Fruit fly (Drosophila melanogaster) whole organism, embryonic: ENCODE measurements around the gene prt.
A peak's percentile ranks its signal among the peaks of the same experiment; 100 is the strongest.

Experiments used
- ATbp ChIP-seq: fragments of 200-800 bp; sonication (Bioruptor generic); optimal IDR thresholded peaks from 2 replicates; lab custom pipeline; 2017; ENCODE audit warnings: missing biosample characterization, mild to moderate bottlenecking, missing genetic modification characterization, missing genetic modification reagents
- CG10321 ChIP-seq: fragments of 200-800 bp; sonication (Bioruptor generic); IDR thresholded peaks from 2 replicates; pipeline ENCODE4 v1.3.6; 2022; ENCODE audit warnings: missing biosample characterization, missing genetic modification characterization
- CG10431 ChIP-seq: fragments of 200-800 bp; sonication (Bioruptor generic); optimal IDR thresholded peaks from 3 replicates; lab custom pipeline; 2018; ENCODE audit warnings: missing biosample characterization, mild to moderate bottlenecking, missing genetic modification characterization
- CG11398 ChIP-seq: fragments of 200-800 bp; sonication (Bioruptor generic); optimal IDR thresholded peaks from 2 replicates; lab custom pipeline; 2016; ENCODE audit warnings: missing biosample characterization, missing genetic modification characterization
- CG12104 ChIP-seq: fragments of 200-800 bp; sonication (Bioruptor generic); optimal IDR thresholded peaks from 3 replicates; lab custom pipeline; 2016; ENCODE audit warnings: missing biosample characterization, missing genetic modification characterization
- CG12299 ChIP-seq: fragments of 200-800 bp; sonication (Bioruptor generic); optimal IDR thresholded peaks from 2 replicates; lab custom pipeline; 2018; ENCODE audit warnings: missing biosample characterization, mild to moderate bottlenecking, missing genetic modification characterization
- CG12744 ChIP-seq: fragments of 200-800 bp; sonication (Bioruptor generic); optimal IDR thresholded peaks from 2 replicates; lab custom pipeline; 2016; ENCODE audit warnings: missing biosample characterization, missing genetic modification characterization
- CG13894 ChIP-seq: fragments of 200-800 bp; sonication (Bioruptor generic); optimal IDR thresholded peaks from 3 replicates; lab custom pipeline; 2018; ENCODE audit warnings: missing biosample characterization, mild to moderate bottlenecking, missing genetic modification characterization, moderate library complexity
- CG15479 ChIP-seq: fragments of 200-800 bp; sonication (Bioruptor generic); optimal IDR thresholded peaks from 3 replicates; lab custom pipeline; 2019; ENCODE audit warnings: missing biosample characterization, mild to moderate bottlenecking, missing genetic modification characterization, moderate library complexity
- CG17359 ChIP-seq: fragments of 200-800 bp; sonication (Bioruptor generic); optimal IDR thresholded peaks from 3 replicates; lab custom pipeline; 2018; ENCODE audit warnings: missing biosample characterization, mild to moderate bottlenecking, missing genetic modification characterization, moderate library complexity
- CG17361 ChIP-seq: fragments of 200-800 bp; sonication (Bioruptor generic); IDR thresholded peaks from 3 replicates; pipeline ENCODE4 v1.3.6; 2022; ENCODE audit warnings: missing biosample characterization, missing genetic modification characterization
- CG33557 ChIP-seq: fragments of 200-800 bp; sonication (Bioruptor generic); optimal IDR thresholded peaks from 2 replicates; lab custom pipeline; 2019; ENCODE audit warnings: missing biosample characterization, mild to moderate bottlenecking, missing genetic modification characterization, moderate library complexity
- CG42726 ChIP-seq: fragments of 200-800 bp; sonication (Bioruptor generic); IDR thresholded peaks from 2 replicates; pipeline ENCODE4 v1.3.6; 2022; ENCODE audit warnings: missing biosample characterization, missing genetic modification characterization; ENCODE audit not compliant: partially characterized antibody
- CG4360 ChIP-seq: fragments of 200-800 bp; sonication (Bioruptor generic); IDR thresholded peaks from 2 replicates; pipeline ENCODE4 v1.3.6; 2022; ENCODE audit warnings: missing biosample characterization, missing genetic modification characterization
- CG5953 ChIP-seq: fragments of 200-800 bp; sonication (Bioruptor generic); IDR thresholded peaks from 2 replicates; pipeline ENCODE4 v1.3.6; 2022; ENCODE audit warnings: missing biosample characterization, missing genetic modification characterization
- CG6175 ChIP-seq: fragments of 200-800 bp; sonication (Bioruptor generic); IDR thresholded peaks from 3 replicates; pipeline ENCODE4 v1.3.6; 2022; ENCODE audit warnings: missing biosample characterization, missing genetic modification characterization
- CG6791 ChIP-seq: fragments of 200-800 bp; sonication (Bioruptor generic); IDR thresholded peaks from 3 replicates; pipeline ENCODE4 v1.3.6; 2022; ENCODE audit warnings: missing biosample characterization, missing genetic modification characterization; ENCODE audit not compliant: partially characterized antibody
- CG7271 ChIP-seq: fragments of 200-800 bp; sonication (Bioruptor generic); optimal IDR thresholded peaks from 2 replicates; lab custom pipeline; 2018; ENCODE audit warnings: missing biosample characterization, mild to moderate bottlenecking, missing genetic modification characterization, moderate library complexity
- CG7839 ChIP-seq: fragments of 200-800 bp; sonication (Bioruptor generic); optimal IDR thresholded peaks from 3 replicates; lab custom pipeline; 2018; ENCODE audit warnings: missing biosample characterization, mild to moderate bottlenecking, missing genetic modification characterization, moderate library complexity
- CG8089 ChIP-seq: fragments of 200-800 bp; sonication (Bioruptor generic); optimal IDR thresholded peaks from 3 replicates; lab custom pipeline; 2016; ENCODE audit warnings: missing biosample characterization, missing genetic modification characterization
- CG8359 ChIP-seq: fragments of 200-800 bp; sonication (Bioruptor generic); optimal IDR thresholded peaks from 2 replicates; lab custom pipeline; 2017; ENCODE audit warnings: missing biosample characterization, mild to moderate bottlenecking, missing genetic modification characterization, borderline replicate concordance
- CG9437 ChIP-seq: fragments of 200-800 bp; sonication (Bioruptor generic); optimal IDR thresholded peaks from 2 replicates; lab custom pipeline; 2018; ENCODE audit warnings: missing biosample characterization, mild to moderate bottlenecking, missing genetic modification characterization
- CG9727 ChIP-seq: fragments of 200-800 bp; sonication (Bioruptor generic); optimal IDR thresholded peaks from 3 replicates; lab custom pipeline; 2017; ENCODE audit warnings: missing biosample characterization, mild to moderate bottlenecking, missing genetic modification characterization
- Dbx ChIP-seq: fragments of 200-800 bp; sonication (Bioruptor generic); IDR thresholded peaks from 3 replicates; pipeline ENCODE4 v1.3.6; 2022; ENCODE audit warnings: missing biosample characterization, missing genetic modification characterization
- HLH4C ChIP-seq: fragments of 200-800 bp; sonication (Bioruptor generic); IDR thresholded peaks from 3 replicates; pipeline ENCODE4 v1.3.6; 2022; ENCODE audit warnings: missing biosample characterization, missing genetic modification characterization; ENCODE audit not compliant: partially characterized antibody
- HLH54F ChIP-seq: fragments of 200-800 bp; sonication (Bioruptor generic); optimal IDR thresholded peaks from 3 replicates; lab custom pipeline; 2016; ENCODE audit warnings: missing biosample characterization, missing genetic modification characterization
- Lhr ChIP-seq: fragments of 200-800 bp; sonication (Bioruptor generic); optimal IDR thresholded peaks from 3 replicates; lab custom pipeline; 2017; ENCODE audit warnings: mild to moderate bottlenecking, missing biosample characterization, missing genetic modification reagents, missing genetic modification characterization
- Med ChIP-seq: fragments of 200-800 bp; sonication (Bioruptor generic); peaks from one replicate; lab custom pipeline; 2016; ENCODE audit warnings: missing biosample characterization, missing genetic modification characterization, mild to moderate bottlenecking, inconsistent platforms, moderate library complexity
- NC2α ChIP-seq: fragments of 200-800 bp; sonication (Bioruptor generic); optimal IDR thresholded peaks from 2 replicates; lab custom pipeline; 2016; ENCODE audit warnings: missing biosample characterization, missing genetic modification characterization
- Opbp ChIP-seq: fragments of 200-800 bp; sonication (Bioruptor generic); IDR thresholded peaks from 3 replicates; pipeline ENCODE4 v1.3.6; 2022; ENCODE audit warnings: missing biosample characterization, missing genetic modification characterization; ENCODE audit not compliant: partially characterized antibody
- Tbp ChIP-seq: fragments of >200 bp; optimal IDR thresholded peaks from 2 replicates; lab custom pipeline; 2018; ENCODE audit warnings: missing biosample characterization, missing genetic modification characterization
- bsh ChIP-seq, 2 experiments: fragments of 200-800 bp; sonication (Bioruptor generic); optimal IDR thresholded peaks; 2 replicates each; lab custom pipeline; 2017 to 2018; ENCODE audit warnings: mild to moderate bottlenecking in 2 of 2, missing biosample characterization in 2 of 2, missing genetic modification characterization in 2 of 2, moderate library complexity in 1 of 2
- chinmo ChIP-seq: fragments of 200-800 bp; sonication (Bioruptor generic); IDR thresholded peaks from 4 replicates; pipeline ENCODE4 v1.3.6; 2022; ENCODE audit warnings: missing biosample characterization, missing genetic modification characterization; ENCODE audit not compliant: partially characterized antibody
- ci ChIP-seq: fragments of 200-800 bp; sonication (Bioruptor generic); IDR thresholded peaks from 3 replicates; pipeline ENCODE4 v1.3.6; 2022; ENCODE audit warnings: missing biosample characterization, missing genetic modification characterization
- cwo ChIP-seq: fragments of 200-800 bp; sonication (Bioruptor generic); optimal IDR thresholded peaks from 3 replicates; lab custom pipeline; 2017; ENCODE audit warnings: missing biosample characterization, missing genetic modification characterization, mild to moderate bottlenecking, moderate library complexity, missing genetic modification reagents
- emc ChIP-seq: fragments of 200-800 bp; sonication (Bioruptor generic); optimal IDR thresholded peaks from 2 replicates; lab custom pipeline; 2016; ENCODE audit warnings: missing biosample characterization, missing genetic modification characterization
- eve ChIP-seq, 2 experiments: fragments of >200 bp; optimal IDR thresholded peaks; 2 replicates each; lab custom pipeline; 2017; ENCODE audit warnings: missing biosample characterization in 2 of 2, missing genetic modification characterization in 2 of 2
- ewg ChIP-seq: fragments of 200-800 bp; sonication (Bioruptor generic); optimal IDR thresholded peaks from 3 replicates; lab custom pipeline; 2017; ENCODE audit warnings: mild to moderate bottlenecking, missing biosample characterization, missing genetic modification reagents, missing genetic modification characterization
- luna ChIP-seq: fragments of 200-800 bp; sonication (Bioruptor generic); optimal IDR thresholded peaks from 2 replicates; lab custom pipeline; 2016; ENCODE audit warnings: missing biosample characterization, missing genetic modification characterization
- nom ChIP-seq: fragments of 200-800 bp; sonication (Bioruptor generic); optimal IDR thresholded peaks from 2 replicates; lab custom pipeline; 2017; ENCODE audit warnings: missing biosample characterization, missing genetic modification characterization, mild to moderate bottlenecking, moderate library complexity, missing genetic modification reagents
- pnt ChIP-seq: fragments of 200-800 bp; sonication (Bioruptor generic); optimal IDR thresholded peaks from 3 replicates; lab custom pipeline; 2016; ENCODE audit warnings: missing biosample characterization, missing genetic modification characterization
- run ChIP-seq: fragments of 200-800 bp; sonication (Bioruptor generic); optimal IDR thresholded peaks from 3 replicates; lab custom pipeline; 2018; ENCODE audit warnings: missing biosample characterization, mild to moderate bottlenecking, missing genetic modification characterization
- shn ChIP-seq: fragments of 200-800 bp; sonication (Bioruptor generic); optimal IDR thresholded peaks from 3 replicates; lab custom pipeline; 2016; ENCODE audit warnings: missing biosample characterization, missing genetic modification characterization
- unpg ChIP-seq: fragments of 200-800 bp; sonication (Bioruptor generic); optimal IDR thresholded peaks from 3 replicates; lab custom pipeline; 2018; ENCODE audit warnings: missing biosample characterization, mild to moderate bottlenecking, missing genetic modification characterization, moderate library complexity
- wor ChIP-seq: fragments of 200-800 bp; sonication (Bioruptor generic); IDR thresholded peaks from 2 replicates; pipeline ENCODE4 v1.3.6; 2022; ENCODE audit warnings: missing biosample characterization, missing genetic modification characterization

prt gene

dm6 chr3R:23736365-23736764 lies 37.5 kb upstream of the prt start (continued):
- TF ChIP-seq CG4360 (GFP tag; lab: Robert Waterston, UW) (no peak), CG9727 (GFP tag; lab: Kevin White, UChicago) (no peak), NC2α (GFP tag; lab: Kevin White, UChicago) (no peak), CG7271 (tag; lab: Kevin White, UChicago) (no peak)

dm6 chr3R:23735648-23736047 lies 36.8 kb upstream of the prt start:
- TF ChIP-seq Opbp (GFP tag; lab: Robert Waterston, UW) (peak; percentile 36; the same call in 1 of the 3 replicates), CG42726 (GFP tag; lab: Robert Waterston, UW) (peak; percentile 33; the same call in 1 of the 2 replicates), CG6175 (0 out of 3 replicates have a peak, but pooled peaks have one; percentile 27), HLH4C (0 out of 3 replicates have a peak, but pooled peaks have one; percentile 20), cwo (GFP tag; lab: Kevin White, UChicago) (peak; percentile 4), CG11398 (GFP tag; lab: Kevin White, UChicago) (no peak), CG12299 (tag; lab: Kevin White, UChicago) (no peak), ewg (GFP tag; lab: Kevin White, UChicago) (peak; percentile 18), CG6791 (0 out of 3 replicates have a peak, but pooled peaks have one; percentile 21), ci (GFP tag; lab: Robert Waterston, UW) (0 out of 3 replicates have a peak, but pooled peaks have one; percentile 10), CG8359 (GFP tag; lab: Kevin White, UChicago) (peak; percentile 100), Tbp (GFP tag; lab: Kevin White, UChicago) (peak; percentile 21), CG15479 (GFP tag; lab: Kevin White, UChicago) (peak; percentile 46), CG13894 (tag; lab: Kevin White, UChicago) (no peak), CG12104 (GFP tag; lab: Kevin White, UChicago) (no peak), Med (GFP tag; lab: Kevin White, UChicago) (peak; percentile 46)

dm6 chr3R:23734573-23735404 lies 36.0 kb upstream of the prt start:
- TF ChIP-seq CG10321, result no peak
- TF ChIP-seq chinmo (GFP tag; lab: Robert Waterston, UW), result 0 out of 4 replicates have a peak, but pooled peaks have one; percentile 54
- peak; percentile 40 for TF ChIP-seq ATbp (GFP tag; lab: Kevin White, UChicago)
- no peak for TF ChIP-seq CG12744
- TF ChIP-seq luna (GFP tag; lab: Kevin White, UChicago), result no peak
- no peak for TF ChIP-seq CG10431 (GFP tag; lab: Kevin White, UChicago)
- no peak for TF ChIP-seq pnt (GFP tag; lab: Kevin White, UChicago)
- TF ChIP-seq bsh (GFP tag; optimal IDR thresholded peaks at IDR 0.05; lab: Kevin White, UChicago), result peak in 1 of 2 experiments; percentile 7
- TF ChIP-seq CG5953 (GFP tag; lab: Robert Waterston, UW), result 0 out of 2 replicates have a peak, but pooled peaks have one; percentile 35
- TF ChIP-seq CG33557 (GFP tag; lab: Kevin White, UChicago), result no peak
- TF ChIP-seq HLH54F (GFP tag; lab: Kevin White, UChicago), result no peak
- TF ChIP-seq wor (GFP tag; lab: Robert Waterston, UW), result no peak
- no peak for TF ChIP-seq emc (GFP tag; lab: Kevin White, UChicago)
- peak; percentile 14 for TF ChIP-seq CG7839 (tag; lab: Kevin White, UChicago)
- TF ChIP-seq eve (GFP tag; optimal IDR thresholded peaks at IDR 0.05; lab: Kevin White, UChicago), result peak in 1 of 2 experiments; percentile 81
- peak; percentile 23 for TF ChIP-seq unpg
- TF ChIP-seq CG9437, result peak; percentile 7
- peak; percentile 7 for TF ChIP-seq CG17359 (tag; lab: Kevin White, UChicago)
- peak; percentile 40; the same call in 1 of the 3 replicates for TF ChIP-seq ci (GFP tag; lab: Robert Waterston, UW)
- TF ChIP-seq run (tag; lab: Kevin White, UChicago), result no peak
- TF ChIP-seq Dbx (GFP tag; lab: Robert Waterston, UW), result no peak
- peak; percentile 42 for TF ChIP-seq nom (GFP tag; lab: Kevin White, UChicago)
- no peak for TF ChIP-seq CG17361 (GFP tag; lab: Robert Waterston, UW)
- TF ChIP-seq shn (GFP tag; lab: Kevin White, UChicago), result no peak
- no peak for TF ChIP-seq CG8089
- no peak for TF ChIP-seq Lhr (GFP tag; lab: Kevin White, UChicago)
